Worm (Caenorhabditis elegans): ENCODE data around the gene srxa-7.
"Not testable (repeated sequence)": the region's sequence is repeated elsewhere in the genome, so short reads cannot be mapped to it uniquely, and the experiment has no call there.

Gene srxa-7

DNA sequence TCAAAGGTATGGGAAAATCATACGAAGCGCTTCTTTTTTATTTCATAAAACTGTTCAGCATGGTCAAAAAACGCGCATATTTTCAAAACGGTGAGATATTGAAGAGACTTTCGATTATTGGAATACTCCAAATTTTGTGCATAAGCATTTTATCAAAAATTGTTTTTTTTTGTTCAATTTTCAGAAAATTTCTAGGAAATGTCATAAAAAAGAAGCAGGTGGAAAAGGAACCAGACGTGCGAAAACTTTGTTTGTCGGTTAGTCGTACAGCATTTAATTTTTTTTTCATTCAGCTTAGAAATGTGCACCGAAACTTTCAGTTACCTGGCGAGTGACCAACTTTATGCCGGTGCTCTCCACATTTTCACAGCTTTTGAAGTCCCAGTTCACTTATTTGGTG is 26.1 kb downstream of the srxa-7 start, which contains the start of gene srh-167 (continued):
- TF ChIP-seq dmd-8 (GFP tag; IDR thresholded peaks at IDR 0.05) (no peak), dve-1 (tag; optimal IDR thresholded peaks at IDR 0.05; ENCODE audit: insufficient read depth) (no peak)

DNA sequence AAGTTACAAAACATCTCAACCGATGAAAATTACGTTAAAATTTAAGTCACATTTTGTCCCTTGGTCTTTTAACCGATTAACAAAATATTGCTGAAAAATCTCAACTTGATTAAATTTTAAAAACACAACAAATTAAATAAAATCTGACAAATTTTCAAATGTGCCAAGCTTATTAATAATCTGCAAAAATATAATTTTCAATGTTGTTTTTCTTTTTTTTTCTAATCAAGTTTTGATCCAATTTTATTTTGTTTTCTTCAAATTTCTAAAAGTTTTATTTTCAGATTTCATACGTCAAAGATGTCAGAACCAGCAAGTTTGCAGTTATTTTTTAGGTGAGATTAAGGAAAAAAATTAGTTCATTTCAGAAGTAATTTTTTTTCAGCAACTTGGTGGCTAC is 29.0 kb downstream of the srxa-7 start, which contains the start of gene srw-87:
Gene srw-87, plus strand, starts transcription at position 301 of the 400 bp plus-strand sequence.
- TF ChIP-seq lin-15B (tag; optimal IDR thresholded peaks at IDR 0.05) (no peak), F49E8.2 (tag; optimal IDR thresholded peaks at IDR 0.05; ENCODE audit: borderline replicate concordance) (no peak), daf-16 (GFP tag; optimal IDR thresholded peaks at IDR 0.05) (no peak), daf-16 (tag; optimal IDR thresholded peaks at IDR 0.05) (no peak), ZK546.5 (tag; optimal IDR thresholded peaks at IDR 0.05) (no peak), zfp-3 (GFP tag; conservative IDR thresholded peaks at IDR 0.05) (no peak), nhr-6 (tag; optimal IDR thresholded peaks at IDR 0.05) (no peak), snpc-4 (tag; optimal IDR thresholded peaks at IDR 0.05) (no peak), Y75B8A.6 (GFP tag; IDR thresholded peaks at IDR 0.05) (no peak), hif-1 (tag; optimal IDR thresholded peaks at IDR 0.05) (no peak), ceh-44 (GFP tag; IDR thresholded peaks at IDR 0.05) (no peak)

DNA sequence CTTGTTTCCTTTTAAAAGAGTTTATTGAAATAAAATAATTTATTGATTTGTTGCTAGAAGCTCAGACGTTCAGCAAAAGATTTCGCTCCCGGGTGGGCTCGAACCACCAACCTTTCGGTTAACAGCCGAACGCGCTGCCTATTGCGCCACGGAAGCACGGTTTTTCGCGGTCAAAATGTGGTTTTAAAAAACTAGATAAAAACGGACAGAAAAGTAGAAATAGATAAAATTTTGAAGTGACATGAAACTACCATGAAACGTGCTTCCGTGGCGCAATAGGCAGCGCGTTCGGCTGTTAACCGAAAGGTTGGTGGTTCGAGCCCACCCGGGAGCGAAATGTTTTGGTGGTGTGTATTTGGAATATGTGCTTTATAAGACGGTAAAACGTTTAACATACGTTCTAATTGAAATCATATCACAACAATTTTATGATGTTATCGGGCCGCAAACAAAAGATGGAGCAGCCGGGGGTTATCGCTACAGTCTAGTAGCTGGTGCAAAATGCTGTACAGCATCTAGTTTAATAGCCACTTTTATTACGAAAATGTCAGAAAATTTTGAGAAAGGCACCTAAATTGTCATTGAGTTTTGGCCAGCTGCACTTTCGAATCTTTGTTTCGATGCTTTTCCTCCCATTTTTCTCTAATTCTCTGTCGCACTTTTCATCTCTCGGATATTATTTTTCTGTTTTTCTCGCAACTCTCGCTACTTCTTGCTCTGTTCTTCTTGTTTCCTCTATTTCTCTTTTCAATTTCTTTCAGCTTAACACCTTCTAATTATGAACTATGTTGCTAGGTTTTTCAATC is 31.1 kb downstream of the srxa-7 start, which contains the start of gene slc-9B.2:
Gene slc-9B.2, plus strand, starts transcription at position 756 of the 806 bp plus-strand sequence.
- TF ChIP-seq unc-130 (GFP tag; optimal IDR thresholded peaks at IDR 0.05) (peak; percentile 1), nhr-102 (tag; optimal IDR thresholded peaks at IDR 0.05) (peak; percentile 44), Y105C5A.15 (GFP tag; IDR thresholded peaks at IDR 0.05) (0 out of 2 replicates have a peak, but pooled peaks have one; percentile 60), zip-11 (GFP tag; IDR thresholded peaks at IDR 0.05) (0 out of 2 replicates have a peak, but pooled peaks have one; percentile 26), tra-1 (GFP tag; IDR thresholded peaks at IDR 0.05) (0 out of 2 replicates have a peak, but pooled peaks have one; percentile 55), snpc-1.2 (GFP tag; IDR thresholded peaks at IDR 0.05) (peak; percentile 76), arid-1 (GFP tag; conservative IDR thresholded peaks at IDR 0.05) (0 out of 2 replicates have a peak, but pooled peaks have one; percentile 57), nhr-48 (tag; optimal IDR thresholded peaks at IDR 0.05) (peak; percentile 72), F26F4.8 (GFP tag; conservative IDR thresholded peaks at IDR 0.05) (0 out of 2 replicates have a peak, but pooled peaks have one; percentile 37), lin-38 (GFP tag; IDR thresholded peaks at IDR 0.05) (peak; percentile 58), aha-1 (tag) (peak; percentile 15), lim-7 (GFP tag; IDR thresholded peaks at IDR 0.05) (peak; percentile 65), ZK337.2 (GFP tag; IDR thresholded peaks at IDR 0.05) (0 out of 2 replicates have a peak, but pooled peaks have one; percentile 39), daf-16 (tag; optimal IDR thresholded peaks at IDR 0.05) (peak; percentile 73), php-3 (GFP tag; IDR thresholded peaks at IDR 0.05) (peak; percentile 86), vab-7 (GFP tag; IDR thresholded peaks at IDR 0.05) (peak; percentile 54; the same call in 1 of the 2 replicates), pha-4 (GFP tag; IDR thresholded peaks at IDR 0.05) (peak; percentile 68; the same call in 1 of the 2 replicates), hlh-11 (tag; optimal IDR thresholded peaks at IDR 0.05) (peak; percentile 39), dmd-6 (GFP tag; IDR thresholded peaks at IDR 0.05) (peak; percentile 66), dve-1 (tag; optimal IDR thresholded peaks at IDR 0.05; ENCODE audit: insufficient read depth) (peak; percentile 38), hlh-30 (tag; optimal IDR thresholded peaks at IDR 0.05; ENCODE audit: insufficient read depth) (peak; percentile 8)
- not testable (repeated sequence) for TF ChIP-seq daf-16 (GFP tag; optimal IDR thresholded peaks at IDR 0.05); pha-4 (tag; optimal IDR thresholded peaks at IDR 0.05)
